Fruit fly (Drosophila melanogaster): Measurements from ENCODE around the gene CG12702.

- TF ChIP-seq Mnt (GFP tag; optimal IDR thresholded peaks at IDR 0.05): no peak
- no peak for TF ChIP-seq CG11617 (GFP tag; optimal IDR thresholded peaks at IDR 0.05)
- no peak for TF ChIP-seq toe (GFP tag; optimal IDR thresholded peaks at IDR 0.05)
- TF ChIP-seq kay (GFP tag; ENCODE audit: borderline replicate concordance): no peak
- TF ChIP-seq Clk (GFP tag; optimal IDR thresholded peaks at IDR 0.05): no peak
- no peak for TF ChIP-seq CG33017 (tag; optimal IDR thresholded peaks at IDR 0.05)
- no peak for TF ChIP-seq CG7045 (GFP tag; optimal IDR thresholded peaks at IDR 0.05)
- TF ChIP-seq CG1620 (GFP tag; optimal IDR thresholded peaks at IDR 0.05): no peak
Observed at dm6 chrX:19792572-19792971, 27.9 kb upstream of the CG12702 start.
